Fruit fly (Drosophila melanogaster) whole organism, embryonic: Measurements from ENCODE around the gene CG17612.
A peak's percentile ranks its signal among the peaks of the same experiment; 100 is the strongest.

Experiments used
- Abd-B ChIP-seq: fragments of 200-800 bp; sonication (Bioruptor generic); optimal IDR thresholded peaks from 2 replicates; lab custom pipeline; 2018; ENCODE audit warnings: missing biosample characterization, mild to moderate bottlenecking, missing genetic modification characterization, moderate library complexity
- Antp ChIP-seq: fragments of 200-800 bp; sonication (Bioruptor generic); optimal IDR thresholded peaks from 3 replicates; lab custom pipeline; 2016; ENCODE audit warnings: missing biosample characterization, missing genetic modification characterization
- Blimp-1 ChIP-seq: fragments of 200-800 bp; sonication (Bioruptor generic); optimal IDR thresholded peaks from 3 replicates; lab custom pipeline; 2018; ENCODE audit warnings: missing biosample characterization, missing genetic modification characterization, mild to moderate bottlenecking, moderate library complexity, missing genetic modification reagents
- CG10209 ChIP-seq: fragments of 200-800 bp; sonication (Bioruptor generic); optimal IDR thresholded peaks from 3 replicates; lab custom pipeline; 2017; ENCODE audit warnings: missing biosample characterization, mild to moderate bottlenecking, missing genetic modification characterization, missing genetic modification reagents
- CG1024 ChIP-seq: fragments of 200-800 bp; sonication (Bioruptor generic); IDR thresholded peaks from 2 replicates; pipeline ENCODE4 v1.3.6; 2022; ENCODE audit warnings: missing biosample characterization, missing genetic modification characterization
- CG10321 ChIP-seq: fragments of 200-800 bp; sonication (Bioruptor generic); IDR thresholded peaks from 2 replicates; pipeline ENCODE4 v1.3.6; 2022; ENCODE audit warnings: missing biosample characterization, missing genetic modification characterization
- CG10431 ChIP-seq: fragments of 200-800 bp; sonication (Bioruptor generic); optimal IDR thresholded peaks from 3 replicates; lab custom pipeline; 2018; ENCODE audit warnings: missing biosample characterization, mild to moderate bottlenecking, missing genetic modification characterization
- CG10543 ChIP-seq: fragments of 200-800 bp; sonication (Bioruptor generic); optimal IDR thresholded peaks from 3 replicates; lab custom pipeline; 2017; ENCODE audit warnings: missing biosample characterization, mild to moderate bottlenecking, missing genetic modification characterization, moderate library complexity
- CG10565 ChIP-seq: fragments of 200-800 bp; sonication (Bioruptor generic); optimal IDR thresholded peaks from 3 replicates; lab custom pipeline; 2016; ENCODE audit warnings: missing biosample characterization, mild to moderate bottlenecking, missing genetic modification characterization
- CG13424 ChIP-seq: fragments of 200-800 bp; sonication (Bioruptor generic); optimal IDR thresholded peaks from 2 replicates; lab custom pipeline; 2019; ENCODE audit warnings: missing biosample characterization, mild to moderate bottlenecking, missing genetic modification characterization, moderate library complexity
- CG15073 ChIP-seq: fragments of 200-800 bp; sonication (Bioruptor generic); optimal IDR thresholded peaks from 2 replicates; lab custom pipeline; 2016; ENCODE audit warnings: missing biosample characterization, missing genetic modification characterization
- CG17328 ChIP-seq: fragments of 200-800 bp; sonication (Bioruptor generic); IDR thresholded peaks from 2 replicates; pipeline ENCODE4 v1.3.6; 2022; ENCODE audit warnings: missing biosample characterization, missing genetic modification characterization
- CG17829 ChIP-seq: fragments of 200-800 bp; optimal IDR thresholded peaks from 2 replicates; lab custom pipeline; 2019; ENCODE audit warnings: missing biosample characterization, mild to moderate bottlenecking, missing genetic modification characterization, moderate library complexity
- CG18262 ChIP-seq: fragments of 200-800 bp; optimal IDR thresholded peaks from 3 replicates; lab custom pipeline; 2019; ENCODE audit warnings: missing biosample characterization, mild to moderate bottlenecking, missing genetic modification characterization, moderate library complexity
- CG18764 ChIP-seq: fragments of 200-800 bp; sonication (Bioruptor generic); optimal IDR thresholded peaks from 3 replicates; lab custom pipeline; 2016; ENCODE audit warnings: missing biosample characterization, missing genetic modification characterization
- CG3407 ChIP-seq: fragments of 200-800 bp; sonication (Bioruptor generic); optimal IDR thresholded peaks from 2 replicates; lab custom pipeline; 2018; ENCODE audit warnings: missing biosample characterization, mild to moderate bottlenecking, missing genetic modification characterization
- CG6683 ChIP-seq: fragments of 200-800 bp; sonication (Bioruptor generic); optimal IDR thresholded peaks from 2 replicates; lab custom pipeline; 2017; ENCODE audit warnings: missing biosample characterization, mild to moderate bottlenecking, missing genetic modification characterization, missing genetic modification reagents
- CG6765 ChIP-seq: fragments of 200-800 bp; sonication (Bioruptor generic); optimal IDR thresholded peaks from 3 replicates; lab custom pipeline; 2017; ENCODE audit warnings: missing biosample characterization, mild to moderate bottlenecking, missing genetic modification characterization
- CG7745 ChIP-seq: fragments of 200-800 bp; sonication (Bioruptor generic); optimal IDR thresholded peaks from 2 replicates; lab custom pipeline; 2018; ENCODE audit warnings: missing biosample characterization, mild to moderate bottlenecking, missing genetic modification characterization, moderate library complexity
- CG8388 ChIP-seq: fragments of 200-800 bp; sonication (Bioruptor generic); optimal IDR thresholded peaks from 2 replicates; lab custom pipeline; 2019; ENCODE audit warnings: missing biosample characterization, mild to moderate bottlenecking, missing genetic modification characterization, moderate library complexity
- CG9797 ChIP-seq: fragments of 200-800 bp; sonication (Bioruptor generic); optimal IDR thresholded peaks from 3 replicates; lab custom pipeline; 2018; ENCODE audit warnings: missing biosample characterization, mild to moderate bottlenecking, missing genetic modification characterization
- CG9932 ChIP-seq: fragments of 200-800 bp; sonication (Bioruptor generic); IDR thresholded peaks from 2 replicates; pipeline ENCODE4 v1.3.6; 2022; ENCODE audit warnings: missing biosample characterization, missing genetic modification characterization
- CrebB ChIP-seq: fragments of 200-800 bp; sonication (Bioruptor generic); optimal IDR thresholded peaks from 3 replicates; lab custom pipeline; 2018; ENCODE audit warnings: missing biosample characterization, mild to moderate bottlenecking, missing genetic modification characterization
- Dfd ChIP-seq, 2 experiments: fragments of >200 bp; optimal IDR thresholded peaks; 2 replicates each; lab custom pipeline; 2017; ENCODE audit warnings: missing biosample characterization in 2 of 2, missing genetic modification characterization in 2 of 2
- Dip2 ChIP-seq: fragments of 200-800 bp; sonication (Bioruptor generic); IDR thresholded peaks from 2 replicates; pipeline ENCODE4 v1.3.6; 2022; ENCODE audit warnings: missing biosample characterization, missing genetic modification characterization
- Elba2 ChIP-seq: fragments of 200-800 bp; sonication (Bioruptor generic); optimal IDR thresholded peaks from 3 replicates; lab custom pipeline; 2016; ENCODE audit warnings: missing biosample characterization, missing genetic modification characterization
- Fer1 ChIP-seq: fragments of 200-800 bp; sonication (Bioruptor generic); optimal IDR thresholded peaks from 2 replicates; lab custom pipeline; 2017; ENCODE audit warnings: missing biosample characterization, mild to moderate bottlenecking, missing genetic modification characterization
- H2.0 ChIP-seq: fragments of 200-800 bp; sonication (Bioruptor generic); IDR thresholded peaks from 2 replicates; pipeline ENCODE4 v1.3.6; 2022; ENCODE audit warnings: missing biosample characterization, missing genetic modification characterization
- HHEX ChIP-seq: fragments of 200-800 bp; sonication (Bioruptor generic); optimal IDR thresholded peaks from 3 replicates; lab custom pipeline; 2017; ENCODE audit warnings: missing biosample characterization, mild to moderate bottlenecking, missing genetic modification characterization, missing genetic modification reagents
- HLHmδ ChIP-seq: fragments of 200-800 bp; sonication (Bioruptor generic); optimal IDR thresholded peaks from 2 replicates; lab custom pipeline; 2018; ENCODE audit warnings: missing biosample characterization, mild to moderate bottlenecking, missing genetic modification characterization, moderate library complexity
- Max ChIP-seq: fragments of 200-800 bp; sonication (Bioruptor generic); optimal IDR thresholded peaks from 2 replicates; lab custom pipeline; 2016; ENCODE audit warnings: missing biosample characterization, mild to moderate bottlenecking, missing genetic modification characterization
- Rfx ChIP-seq: fragments of 200-800 bp; sonication (Bioruptor generic); IDR thresholded peaks from 2 replicates; pipeline ENCODE4 v1.3.6; 2022; ENCODE audit warnings: missing biosample characterization, missing genetic modification characterization
- dpn ChIP-seq, 2 experiments: fragments of 200-800 bp; sonication (Bioruptor generic); optimal IDR thresholded peaks; 3 replicates each; lab custom pipeline; 2016; ENCODE audit warnings: missing biosample characterization in 2 of 2, missing genetic modification characterization in 2 of 2
- ems ChIP-seq: fragments of 200-800 bp; sonication (Bioruptor generic); optimal IDR thresholded peaks from 3 replicates; lab custom pipeline; 2016; ENCODE audit warnings: missing biosample characterization, missing genetic modification characterization
- fd96Cb ChIP-seq: fragments of 200-800 bp; sonication (Bioruptor generic); optimal IDR thresholded peaks from 2 replicates; lab custom pipeline; 2018; ENCODE audit warnings: missing biosample characterization, mild to moderate bottlenecking, missing genetic modification characterization, moderate library complexity
- kay ChIP-seq: fragments of 200-800 bp; sonication (Bioruptor generic); optimal IDR thresholded peaks from 2 replicates; lab custom pipeline; 2016; ENCODE audit warnings: missing biosample characterization, missing genetic modification characterization
- nom ChIP-seq: fragments of 200-800 bp; sonication (Bioruptor generic); optimal IDR thresholded peaks from 2 replicates; lab custom pipeline; 2017; ENCODE audit warnings: missing biosample characterization, missing genetic modification characterization, mild to moderate bottlenecking, moderate library complexity, missing genetic modification reagents
- odd ChIP-seq: fragments of 200-800 bp; sonication (Bioruptor generic); optimal IDR thresholded peaks from 2 replicates; lab custom pipeline; 2017; ENCODE audit warnings: missing biosample characterization, mild to moderate bottlenecking, missing genetic modification characterization
- prd ChIP-seq, 3 experiments: fragments of >200 bp in 2 of 3; fragments of 200-800 bp in 1 of 3; sonication (Bioruptor generic) in 1 of 3; optimal IDR thresholded peaks in 2 of 3; IDR thresholded peaks in 1 of 3; 2 replicates in 2 of 3; 3 replicates in 1 of 3; pipeline versions ENCODE4 v1.3.6 to Lab custom; 2017 to 2022; ENCODE audit warnings: missing biosample characterization in 1 of 3, missing genetic modification characterization in 1 of 3
- rib ChIP-seq: fragments of 200-800 bp; sonication (Bioruptor generic); IDR thresholded peaks from 2 replicates; pipeline ENCODE4 v1.3.6; 2022; ENCODE audit warnings: missing biosample characterization, missing genetic modification characterization
- ro ChIP-seq: fragments of 200-800 bp; sonication (Bioruptor generic); IDR thresholded peaks from 2 replicates; pipeline ENCODE4 v1.3.6; 2022; ENCODE audit warnings: missing biosample characterization, missing genetic modification characterization
- sc ChIP-seq, 3 experiments: fragments of >200 bp in 2 of 3; fragments of 200-800 bp in 1 of 3; sonication (Bioruptor generic) in 1 of 3; optimal IDR thresholded peaks; 2 replicates in 2 of 3; 3 replicates in 1 of 3; lab custom pipeline; 2017; ENCODE audit warnings: mild to moderate bottlenecking in 1 of 3, missing biosample characterization in 1 of 3, missing genetic modification characterization in 1 of 3, missing genetic modification reagents in 1 of 3
- shn ChIP-seq: fragments of 200-800 bp; sonication (Bioruptor generic); optimal IDR thresholded peaks from 3 replicates; lab custom pipeline; 2016; ENCODE audit warnings: missing biosample characterization, missing genetic modification characterization
- sisA ChIP-seq: fragments of 200-800 bp; sonication (Bioruptor generic); IDR thresholded peaks from 2 replicates; pipeline ENCODE4 v1.3.6; 2022; ENCODE audit warnings: missing biosample characterization, missing genetic modification characterization
- slp2 ChIP-seq: fragments of 200-800 bp; sonication (Bioruptor generic); optimal IDR thresholded peaks from 2 replicates; lab custom pipeline; 2016; ENCODE audit warnings: missing biosample characterization, missing genetic modification characterization
- sr ChIP-seq: fragments of 200-800 bp; sonication (Bioruptor generic); IDR thresholded peaks from 3 replicates; pipeline ENCODE4 v1.3.6; 2022; ENCODE audit warnings: missing biosample characterization, missing genetic modification characterization
- toy ChIP-seq: fragments of 200-800 bp; sonication (Bioruptor generic); IDR thresholded peaks from 2 replicates; pipeline ENCODE4 v1.3.6; 2022; ENCODE audit warnings: missing biosample characterization, missing genetic modification characterization
- twi ChIP-seq: fragments of 200-800 bp; optimal IDR thresholded peaks from 2 replicates; lab custom pipeline; 2019; ENCODE audit warnings: missing biosample characterization, mild to moderate bottlenecking, missing genetic modification characterization, moderate library complexity
- unc-4 ChIP-seq: fragments of 200-800 bp; sonication (Bioruptor generic); IDR thresholded peaks from 2 replicates; pipeline ENCODE4 v1.3.6; 2022; ENCODE audit warnings: missing biosample characterization, missing genetic modification characterization; ENCODE audit not compliant: partially characterized antibody

Gene CG17612

dm6 chr2L:4386926-4387550 lies 4.5 kb upstream of the CG17612 start, which contains the start of gene Psf2 (continued):
- TF ChIP-seq Rfx (GFP tag; lab: Robert Waterston, UW) (no peak), Dip2 (GFP tag; lab: Robert Waterston, UW) (no peak), dpn (GFP tag; optimal IDR thresholded peaks at IDR 0.05; lab: Kevin White, UChicago) (no peak), odd (GFP tag; lab: Kevin White, UChicago) (no peak), CG10209 (GFP tag; lab: Kevin White, UChicago) (no peak), ro (no peak), Elba2 (no peak), CG18764 (no peak), CG10565 (GFP tag; lab: Kevin White, UChicago) (no peak), sisA (no peak), CG10321 (GFP tag; lab: Robert Waterston, UW) (no peak), CG7745 (tag; lab: Kevin White, UChicago) (no peak), Max (GFP tag; lab: Kevin White, UChicago) (no peak), Blimp-1 (GFP tag; lab: Kevin White, UChicago) (no peak), prd (optimal IDR thresholded peaks at IDR 0.05; lab: Kevin White, UChicago) (no peak), prd (GFP tag; IDR thresholded peaks at IDR 0.05; lab: Robert Waterston, UW) (0 out of 3 replicates have a peak, but pooled peaks have one; percentile 35), CG17328 (GFP tag; lab: Robert Waterston, UW) (no peak), CG13424 (tag; lab: Kevin White, UChicago) (no peak), H2.0 (GFP tag; lab: Robert Waterston, UW) (no peak), Fer1 (GFP tag; lab: Kevin White, UChicago) (no peak), fd96Cb (tag; lab: Kevin White, UChicago) (no peak), HLHmδ (GFP tag; lab: Kevin White, UChicago) (no peak), HHEX (no peak), CG1024 (no peak), CrebB (no peak), CG9797 (GFP tag; lab: Kevin White, UChicago) (peak; percentile 69), nom (no peak), CG18262 (tag; lab: Kevin White, UChicago) (no peak), Abd-B (GFP tag; lab: Kevin White, UChicago) (no peak), slp2 (GFP tag; lab: Kevin White, UChicago) (no peak), sr (no peak), kay (no peak), toy (GFP tag; lab: Robert Waterston, UW) (no peak), CG6765 (GFP tag; lab: Kevin White, UChicago) (no peak), CG8388 (no peak), CG9932 (GFP tag; lab: Robert Waterston, UW) (peak; percentile 34; the same call in 1 of the 2 replicates), sc (optimal IDR thresholded peaks at IDR 0.05; lab: Kevin White, UChicago) (no peak), sc (GFP tag; optimal IDR thresholded peaks at IDR 0.05; lab: Kevin White, UChicago) (no peak), Antp (GFP tag; lab: Kevin White, UChicago) (peak; percentile 24), CG6683 (GFP tag; lab: Kevin White, UChicago) (no peak), CG10543 (GFP tag; lab: Kevin White, UChicago) (no peak), ems (GFP tag; lab: Kevin White, UChicago) (no peak), twi (no peak), unc-4 (GFP tag; lab: Robert Waterston, UW) (peak; percentile 50; the same call in 1 of the 2 replicates), Dfd (GFP tag; optimal IDR thresholded peaks at IDR 0.05; lab: Kevin White, UChicago) (no peak), CG3407 (no peak), CG15073 (GFP tag; lab: Kevin White, UChicago) (no peak), rib (no peak), CG17829 (tag; lab: Kevin White, UChicago) (no peak), shn (no peak), CG10431 (GFP tag; lab: Kevin White, UChicago) (no peak)
